Worm (Caenorhabditis elegans) whole organism, early embryonic: ENCODE measurements around the gene spe-51.

Experiments
- B0310.2 ChIP-seq: sonication (generic microtip); optimal IDR thresholded peaks from 2 replicates; lab custom pipeline; 2016; ENCODE audit warnings: mild to moderate bottlenecking, missing genetic modification characterization, missing compliant biosample characterization
- F13C5.2 ChIP-seq: sonication (generic microtip); optimal IDR thresholded peaks from 2 replicates; lab custom pipeline; 2017; ENCODE audit warnings: mild to moderate bottlenecking, missing genetic modification characterization, inconsistent platforms, missing compliant biosample characterization
- aly-1 ChIP-seq: sonication (generic microtip); optimal IDR thresholded peaks from 2 replicates; lab custom pipeline; 2016; ENCODE audit warnings: missing genetic modification characterization, missing compliant biosample characterization
- ama-1 ChIP-seq: fragments of 150-350 bp; optimal IDR thresholded peaks from 2 replicates; lab custom pipeline; 2014
- ceh-13 ChIP-seq: fragments of 200-800 bp; sonication (Bioruptor generic); optimal IDR thresholded peaks from 2 replicates; lab custom pipeline; 2018; ENCODE audit warnings: mild to moderate bottlenecking, missing genetic modification characterization, missing compliant biosample characterization
- ceh-36 ChIP-seq: sonication (generic microtip); optimal IDR thresholded peaks from 2 replicates; lab custom pipeline; 2016; ENCODE audit warnings: missing genetic modification characterization, inconsistent platforms, missing compliant biosample characterization
- ets-7 ChIP-seq: sonication (generic microtip); optimal IDR thresholded peaks from 2 replicates; lab custom pipeline; 2016; ENCODE audit warnings: missing genotype, missing genetic modification characterization, missing compliant biosample characterization
- flt-1 ChIP-seq: fragments of 200-800 bp; sonication (Bioruptor generic); IDR thresholded peaks from 2 replicates; pipeline ENCODE4 v1.3.6; 2022; ENCODE audit warnings: missing genetic modification characterization, missing compliant biosample characterization
- hmbx-1 ChIP-seq: sonication (generic microtip); optimal IDR thresholded peaks from 2 replicates; lab custom pipeline; 2016; ENCODE audit warnings: mild to moderate bottlenecking, missing genetic modification characterization, missing compliant biosample characterization
- hmg-4 ChIP-seq: fragments of 200-800 bp; sonication (Bioruptor generic); optimal IDR thresholded peaks from 2 replicates; lab custom pipeline; 2018; ENCODE audit warnings: mild to moderate bottlenecking, missing genetic modification characterization, missing compliant biosample characterization
- hnd-1 ChIP-seq: sonication (generic microtip); optimal IDR thresholded peaks from 2 replicates; lab custom pipeline; 2016; ENCODE audit warnings: missing genetic modification characterization, missing compliant biosample characterization
- pes-1 ChIP-seq: fragments of 200-800 bp; sonication (Bioruptor generic); IDR thresholded peaks from 2 replicates; pipeline ENCODE4 v1.3.6; 2022; ENCODE audit warnings: missing genetic modification reagents, missing genetic modification characterization, missing compliant biosample characterization
- scrt-1 ChIP-seq: fragments of 200-800 bp; sonication (Bioruptor generic); IDR thresholded peaks from 2 replicates; pipeline ENCODE4 v1.3.6; 2022; ENCODE audit warnings: missing genetic modification characterization, missing compliant biosample characterization
- sea-1 ChIP-seq: fragments of 200-800 bp; sonication (Bioruptor generic); conservative IDR thresholded peaks from 2 replicates; pipeline ENCODE4 v1.3.6; 2022; ENCODE audit warnings: missing genetic modification characterization, missing compliant biosample characterization
- tbx-11 ChIP-seq: fragments of 200-800 bp; sonication (Bioruptor generic); IDR thresholded peaks from 2 replicates; pipeline ENCODE4 v1.3.6; 2022; ENCODE audit warnings: missing genetic modification characterization, missing compliant biosample characterization
- tbx-37 ChIP-seq: fragments of 200-800 bp; sonication (Bioruptor generic); conservative IDR thresholded peaks from 2 replicates; pipeline ENCODE4 v1.3.6; 2022; ENCODE audit warnings: missing genetic modification reagents, missing genetic modification characterization, missing compliant biosample characterization
- tra-4 ChIP-seq: sonication (generic microtip); optimal IDR thresholded peaks from 2 replicates; lab custom pipeline; 2017; ENCODE audit warnings: missing genetic modification characterization, missing compliant biosample characterization

spe-51 gene

ce11 chrIV:4692463-4692862 is at the start of gene spe-51:
Gene spe-51, plus strand, starts transcription at chrIV:4692763.
- TF ChIP-seq F13C5.2 (tag; lab: Kevin White, UChicago) (no peak), ets-7 (tag; lab: Kevin White, UChicago) (no peak), ceh-13 (GFP tag; lab: Kevin White, UChicago) (no peak), B0310.2 (tag; lab: Kevin White, UChicago) (no peak), hmg-4 (GFP tag; lab: Kevin White, UChicago) (no peak), aly-1 (tag; lab: Kevin White, UChicago) (no peak), hmbx-1 (no peak), tbx-11 (GFP tag; lab: Robert Waterston, UW) (no peak), pes-1 (GFP tag; lab: Robert Waterston, UW) (no peak), scrt-1 (GFP tag; lab: Robert Waterston, UW) (no peak), sea-1 (GFP tag; lab: Robert Waterston, UW) (no peak), hnd-1 (no peak), ceh-36 (tag; lab: Kevin White, UChicago) (no peak)

- TF ChIP-seq pes-1 (GFP tag; lab: Robert Waterston, UW): no peak
- TF ChIP-seq flt-1 (GFP tag; lab: Robert Waterston, UW): 0 out of 2 replicates have a peak, but pooled peaks have one; percentile 21
Observed at ce11 chrIV:4643577-4643976, 49.0 kb upstream of the spe-51 start.

ce11 chrIV:4645243-4645642 is 47.3 kb upstream of the spe-51 start:
- TF ChIP-seq tbx-11 (GFP tag; lab: Robert Waterston, UW) (no peak), flt-1 (GFP tag; lab: Robert Waterston, UW) (no peak), pes-1 (GFP tag; lab: Robert Waterston, UW) (no peak), B0310.2 (tag; lab: Kevin White, UChicago) (no peak), ceh-13 (GFP tag; lab: Kevin White, UChicago) (no peak), scrt-1 (GFP tag; lab: Robert Waterston, UW) (no peak), F13C5.2 (tag; lab: Kevin White, UChicago) (no peak), hmg-4 (GFP tag; lab: Kevin White, UChicago) (no peak), aly-1 (tag; lab: Kevin White, UChicago) (no peak), tra-4 (tag; lab: Kevin White, UChicago) (no peak), ama-1 (lab: Kevin White, UChicago) (no peak), tbx-37 (GFP tag; lab: Robert Waterston, UW) (no peak), hmbx-1 (no peak), ceh-36 (tag; lab: Kevin White, UChicago) (no peak)

- TF ChIP-seq B0310.2 (tag; lab: Kevin White, UChicago) (no peak), hmg-4 (GFP tag; lab: Kevin White, UChicago) (no peak), ceh-36 (tag; lab: Kevin White, UChicago) (no peak), flt-1 (GFP tag; lab: Robert Waterston, UW) (no peak), aly-1 (tag; lab: Kevin White, UChicago) (no peak), tbx-11 (GFP tag; lab: Robert Waterston, UW) (no peak), pes-1 (GFP tag; lab: Robert Waterston, UW) (no peak), hnd-1 (no peak), sea-1 (GFP tag; lab: Robert Waterston, UW) (no peak), ceh-13 (GFP tag; lab: Kevin White, UChicago) (no peak), F13C5.2 (tag; lab: Kevin White, UChicago) (no peak), tra-4 (tag; lab: Kevin White, UChicago) (no peak), scrt-1 (GFP tag; lab: Robert Waterston, UW) (no peak)
Observed at ce11 chrIV:4647385-4647784, 45.2 kb upstream of the spe-51 start, which contains the start of gene F29B9.8. Gene F29B9.8, plus strand, starts transcription at chrIV:4647685.

ce11 chrIV:4649460-4649859 is 43.1 kb upstream of the spe-51 start, which contains the start of gene F29B9.7:
Gene F29B9.7, plus strand, starts transcription at chrIV:4649760.
- no peak for TF ChIP-seq ceh-13 (GFP tag; lab: Kevin White, UChicago)
- no peak for TF ChIP-seq hmbx-1
- no peak for TF ChIP-seq tbx-11 (GFP tag; lab: Robert Waterston, UW)
- TF ChIP-seq sea-1 (GFP tag; lab: Robert Waterston, UW): no peak
- TF ChIP-seq flt-1 (GFP tag; lab: Robert Waterston, UW): no peak
- no peak for TF ChIP-seq hnd-1
- no peak for TF ChIP-seq ama-1 (lab: Kevin White, UChicago)
- TF ChIP-seq B0310.2 (tag; lab: Kevin White, UChicago): no peak
- TF ChIP-seq hmg-4 (GFP tag; lab: Kevin White, UChicago): no peak
- TF ChIP-seq tra-4 (tag; lab: Kevin White, UChicago): no peak
- TF ChIP-seq pes-1 (GFP tag; lab: Robert Waterston, UW): no peak

ce11 chrIV:4650624-4651094 is 41.9 kb upstream of the spe-51 start, which contains the start of gene ubc-9:
Gene ubc-9, plus strand, starts transcription at chrIV:4651044.
- TF ChIP-seq F13C5.2 (tag; lab: Kevin White, UChicago): peak; percentile 53
- TF ChIP-seq ceh-13 (GFP tag; lab: Kevin White, UChicago): no peak
- no peak for TF ChIP-seq tra-4 (tag; lab: Kevin White, UChicago)
- 0 out of 2 replicates have a peak, but pooled peaks have one; percentile 58 for TF ChIP-seq sea-1 (GFP tag; lab: Robert Waterston, UW)
- TF ChIP-seq ets-7 (tag; lab: Kevin White, UChicago): no peak
- TF ChIP-seq ceh-36 (tag; lab: Kevin White, UChicago): peak; percentile 6
- TF ChIP-seq pes-1 (GFP tag; lab: Robert Waterston, UW): peak; percentile 65; the same call in 1 of the 2 replicates
- no peak for TF ChIP-seq hmbx-1

- TF ChIP-seq sea-1 (GFP tag; lab: Robert Waterston, UW): no peak
- TF ChIP-seq ceh-13 (GFP tag; lab: Kevin White, UChicago): no peak
- no peak for TF ChIP-seq hmg-4 (GFP tag; lab: Kevin White, UChicago)
- TF ChIP-seq scrt-1 (GFP tag; lab: Robert Waterston, UW): no peak
- TF ChIP-seq B0310.2 (tag; lab: Kevin White, UChicago): no peak
- TF ChIP-seq ets-7 (tag; lab: Kevin White, UChicago): no peak
- no peak for TF ChIP-seq tra-4 (tag; lab: Kevin White, UChicago)
- TF ChIP-seq flt-1 (GFP tag; lab: Robert Waterston, UW): no peak
- no peak for TF ChIP-seq tbx-37 (GFP tag; lab: Robert Waterston, UW)
Observed at ce11 chrIV:4652365-4652844, 40.2 kb upstream of the spe-51 start, which contains the start of gene F29B9.5. Gene F29B9.5, plus strand, starts transcription at chrIV:4652415.
